Fruit fly (Drosophila melanogaster) whole organism, embryonic: ENCODE measurements around the gene Phb1.
A peak's percentile ranks its signal among the peaks of the same experiment; 100 is the strongest.

Source experiments
- Atf-2 ChIP-seq: fragments of 200-800 bp; sonication (Bioruptor generic); optimal IDR thresholded peaks from 2 replicates; lab custom pipeline; 2016; ENCODE audit warnings: missing biosample characterization, missing genetic modification characterization
- Awh ChIP-seq: fragments of 200-800 bp; sonication (Bioruptor generic); IDR thresholded peaks from 2 replicates; pipeline ENCODE4, ENCODE4 v1.3.6; 2022; ENCODE audit warnings: missing biosample characterization, missing genetic modification characterization
- Bgb ChIP-seq: fragments of 200-800 bp; sonication (Bioruptor generic); IDR thresholded peaks from 2 replicates; pipeline ENCODE4 v1.3.6; 2022; ENCODE audit warnings: missing biosample characterization, missing genetic modification characterization; ENCODE audit not compliant: partially characterized antibody
- CG10431 ChIP-seq: fragments of 200-800 bp; sonication (Bioruptor generic); optimal IDR thresholded peaks from 3 replicates; lab custom pipeline; 2018; ENCODE audit warnings: missing biosample characterization, mild to moderate bottlenecking, missing genetic modification characterization
- CG11504 ChIP-seq: fragments of 200-800 bp; sonication (Bioruptor generic); optimal IDR thresholded peaks from 3 replicates; lab custom pipeline; 2019; ENCODE audit warnings: missing biosample characterization, mild to moderate bottlenecking, missing genetic modification characterization, moderate library complexity
- CG11560 ChIP-seq: fragments of 200-800 bp; sonication (Bioruptor generic); IDR thresholded peaks from 3 replicates; pipeline ENCODE4 v1.3.6; 2022; ENCODE audit warnings: missing biosample characterization, missing genetic modification characterization
- CG1233 ChIP-seq: fragments of 200-800 bp; sonication (Bioruptor generic); optimal IDR thresholded peaks from 4 replicates; lab custom pipeline; 2018; ENCODE audit warnings: missing biosample characterization, mild to moderate bottlenecking, missing genetic modification characterization
- CG13123 ChIP-seq: fragments of 200-800 bp; sonication (Bioruptor generic); optimal IDR thresholded peaks from 2 replicates; lab custom pipeline; 2016; ENCODE audit warnings: missing biosample characterization, missing genetic modification characterization
- CG18764 ChIP-seq: fragments of 200-800 bp; sonication (Bioruptor generic); optimal IDR thresholded peaks from 3 replicates; lab custom pipeline; 2016; ENCODE audit warnings: missing biosample characterization, missing genetic modification characterization
- CG2712 ChIP-seq: fragments of 200-800 bp; optimal IDR thresholded peaks from 3 replicates; lab custom pipeline; 2019; ENCODE audit warnings: missing biosample characterization, mild to moderate bottlenecking, missing genetic modification characterization, moderate library complexity
- CG34376 ChIP-seq: fragments of 200-800 bp; sonication (Bioruptor generic); optimal IDR thresholded peaks from 2 replicates; lab custom pipeline; 2018; ENCODE audit warnings: missing biosample characterization, mild to moderate bottlenecking, missing genetic modification characterization
- CG3838 ChIP-seq: fragments of 200-800 bp; sonication (Bioruptor generic); optimal IDR thresholded peaks from 3 replicates; lab custom pipeline; 2016; ENCODE audit warnings: missing biosample characterization, missing genetic modification characterization
- CG3995 ChIP-seq: fragments of 200-800 bp; sonication (Bioruptor generic); optimal IDR thresholded peaks from 3 replicates; lab custom pipeline; 2016; ENCODE audit warnings: missing biosample characterization, missing genetic modification characterization
- CG4820 ChIP-seq: fragments of 200-800 bp; sonication (Bioruptor generic); optimal IDR thresholded peaks from 3 replicates; lab custom pipeline; 2016; ENCODE audit warnings: missing biosample characterization, missing genetic modification characterization
- CG5180 ChIP-seq: fragments of 200-800 bp; sonication (Bioruptor generic); optimal IDR thresholded peaks from 3 replicates; lab custom pipeline; 2017; ENCODE audit warnings: missing biosample characterization, missing genetic modification characterization, mild to moderate bottlenecking, moderate library complexity, missing genetic modification reagents
- CG8089 ChIP-seq: fragments of 200-800 bp; sonication (Bioruptor generic); optimal IDR thresholded peaks from 3 replicates; lab custom pipeline; 2016; ENCODE audit warnings: missing biosample characterization, missing genetic modification characterization
- Deaf1 ChIP-seq: fragments of 200-800 bp; optimal IDR thresholded peaks from 3 replicates; lab custom pipeline; 2019; ENCODE audit warnings: missing biosample characterization, mild to moderate bottlenecking, missing genetic modification characterization, moderate library complexity
- Ets65A ChIP-seq: fragments of 200-800 bp; sonication (Bioruptor generic); peaks from one replicate; lab custom pipeline; 2016; ENCODE audit warnings: missing biosample characterization, missing genetic modification characterization
- GATAe ChIP-seq: fragments of 200-800 bp; sonication (Bioruptor generic); conservative IDR thresholded peaks from 2 replicates; pipeline ENCODE4 v1.3.6; 2022; ENCODE audit warnings: missing biosample characterization, missing genetic modification characterization
- HLHmδ ChIP-seq: fragments of 200-800 bp; sonication (Bioruptor generic); optimal IDR thresholded peaks from 2 replicates; lab custom pipeline; 2018; ENCODE audit warnings: missing biosample characterization, mild to moderate bottlenecking, missing genetic modification characterization, moderate library complexity
- Hey ChIP-seq: fragments of 200-800 bp; sonication (Bioruptor generic); optimal IDR thresholded peaks from 3 replicates; lab custom pipeline; 2018; ENCODE audit warnings: missing biosample characterization, mild to moderate bottlenecking, missing genetic modification characterization
- Hr39 ChIP-seq: fragments of >200 bp; optimal IDR thresholded peaks from 2 replicates; lab custom pipeline; 2017
- Hr78 ChIP-seq, 2 experiments: fragments of 200-800 bp in 1 of 2; fragments of >200 bp in 1 of 2; sonication (Bioruptor generic) in 1 of 2; optimal IDR thresholded peaks; 2 replicates each; lab custom pipeline; 2017 to 2019; ENCODE audit warnings: missing biosample characterization in 2 of 2, missing genetic modification characterization in 2 of 2, mild to moderate bottlenecking in 1 of 2, moderate library complexity in 1 of 2
- Kr ChIP-seq: fragments of 200-800 bp; sonication (Bioruptor generic); optimal IDR thresholded peaks from 2 replicates; lab custom pipeline; 2017; ENCODE audit warnings: missing biosample characterization, mild to moderate bottlenecking, missing genetic modification characterization
- Med ChIP-seq: fragments of 200-800 bp; sonication (Bioruptor generic); peaks from one replicate; lab custom pipeline; 2016; ENCODE audit warnings: missing biosample characterization, missing genetic modification characterization, mild to moderate bottlenecking, inconsistent platforms, moderate library complexity
- Myb ChIP-seq: fragments of 200-800 bp; sonication (Bioruptor generic); optimal IDR thresholded peaks from 2 replicates; lab custom pipeline; 2016; ENCODE audit warnings: missing biosample characterization, missing genetic modification characterization
- NFAT ChIP-seq: fragments of 200-800 bp; sonication (Bioruptor generic); IDR thresholded peaks from 2 replicates; pipeline ENCODE4 v1.3.6; 2022; ENCODE audit warnings: missing biosample characterization, missing genetic modification characterization
- Opbp ChIP-seq: fragments of 200-800 bp; sonication (Bioruptor generic); IDR thresholded peaks from 3 replicates; pipeline ENCODE4 v1.3.6; 2022; ENCODE audit warnings: missing biosample characterization, missing genetic modification characterization; ENCODE audit not compliant: partially characterized antibody
- PHDP ChIP-seq: fragments of 200-800 bp; sonication (Bioruptor generic); optimal IDR thresholded peaks from 3 replicates; lab custom pipeline; 2018; ENCODE audit warnings: missing biosample characterization, mild to moderate bottlenecking, missing genetic modification characterization, moderate library complexity
- Poxn ChIP-seq: fragments of 200-800 bp; sonication (Bioruptor generic); IDR thresholded peaks from 2 replicates; pipeline ENCODE4 v1.3.6; 2022; ENCODE audit warnings: missing biosample characterization, missing genetic modification characterization
- cas ChIP-seq: fragments of 200-800 bp; sonication (Bioruptor generic); IDR thresholded peaks from 2 replicates; pipeline ENCODE4 v1.3.6; 2022; ENCODE audit warnings: missing biosample characterization, missing genetic modification characterization
- dm ChIP-seq: fragments of 200-800 bp; sonication (Bioruptor generic); optimal IDR thresholded peaks from 3 replicates; lab custom pipeline; 2016; ENCODE audit warnings: missing biosample characterization, missing genetic modification characterization
- dmrt11E ChIP-seq: fragments of 200-800 bp; sonication (Bioruptor generic); optimal IDR thresholded peaks from 3 replicates; lab custom pipeline; 2018; ENCODE audit warnings: missing biosample characterization, mild to moderate bottlenecking, missing genetic modification characterization, moderate library complexity
- eve ChIP-seq, 2 experiments: fragments of >200 bp; optimal IDR thresholded peaks; 2 replicates each; lab custom pipeline; 2017; ENCODE audit warnings: missing biosample characterization in 2 of 2, missing genetic modification characterization in 2 of 2
- grn ChIP-seq: fragments of 200-800 bp; sonication (Bioruptor generic); optimal IDR thresholded peaks from 3 replicates; lab custom pipeline; 2017; ENCODE audit warnings: missing biosample characterization, missing genetic modification characterization
- inv ChIP-seq: fragments of 200-800 bp; sonication (Bioruptor generic); IDR thresholded peaks from 2 replicates; pipeline ENCODE4 v1.3.6; 2022; ENCODE audit warnings: missing biosample characterization, missing genetic modification characterization; ENCODE audit not compliant: partially characterized antibody
- jumu ChIP-seq: fragments of 200-800 bp; sonication (Bioruptor generic); optimal IDR thresholded peaks from 3 replicates; lab custom pipeline; 2016; ENCODE audit warnings: missing biosample characterization, missing genetic modification characterization
- ken ChIP-seq: fragments of 200-800 bp; sonication (Bioruptor generic); IDR thresholded peaks from 3 replicates; pipeline ENCODE4 v1.3.6; 2022; ENCODE audit warnings: missing biosample characterization, missing genetic modification characterization
- lbe ChIP-seq: fragments of 200-800 bp; sonication (Bioruptor generic); optimal IDR thresholded peaks from 2 replicates; lab custom pipeline; 2016; ENCODE audit warnings: missing biosample characterization, mild to moderate bottlenecking, missing genetic modification characterization
- luna ChIP-seq: fragments of 200-800 bp; sonication (Bioruptor generic); optimal IDR thresholded peaks from 2 replicates; lab custom pipeline; 2016; ENCODE audit warnings: missing biosample characterization, missing genetic modification characterization
- sd ChIP-seq: fragments of 200-800 bp; sonication (Bioruptor generic); optimal IDR thresholded peaks from 3 replicates; lab custom pipeline; 2018; ENCODE audit warnings: missing biosample characterization, mild to moderate bottlenecking, missing genetic modification characterization, moderate library complexity
- sens-2 ChIP-seq: fragments of 200-800 bp; sonication (Bioruptor generic); IDR thresholded peaks from 2 replicates; pipeline ENCODE4 v1.3.6; 2022; ENCODE audit warnings: missing biosample characterization, missing genetic modification characterization
- slbo ChIP-seq: fragments of 200-800 bp; sonication (Bioruptor generic); IDR thresholded peaks from 2 replicates; pipeline ENCODE4 v1.3.6; 2022; ENCODE audit warnings: missing biosample characterization, missing genetic modification characterization
- so ChIP-seq: fragments of 200-800 bp; sonication (Bioruptor generic); IDR thresholded peaks from 3 replicates; pipeline ENCODE4 v1.3.6; 2022; ENCODE audit warnings: missing biosample characterization, missing genetic modification characterization
- sob ChIP-seq: fragments of 200-800 bp; sonication (Bioruptor generic); IDR thresholded peaks from 2 replicates; pipeline ENCODE4 v1.3.6; 2022; ENCODE audit warnings: missing biosample characterization, missing genetic modification characterization
- sqz ChIP-seq: fragments of 200-800 bp; sonication (Bioruptor generic); optimal IDR thresholded peaks from 3 replicates; lab custom pipeline; 2018; ENCODE audit warnings: missing biosample characterization, mild to moderate bottlenecking, missing genetic modification characterization
- ssp ChIP-seq: fragments of 200-800 bp; sonication (Bioruptor generic); IDR thresholded peaks from 2 replicates; pipeline ENCODE4 v1.3.6; 2022; ENCODE audit warnings: missing biosample characterization, missing genetic modification characterization
- tap ChIP-seq: fragments of 200-800 bp; optimal IDR thresholded peaks from 3 replicates; lab custom pipeline; 2019; ENCODE audit warnings: missing biosample characterization, mild to moderate bottlenecking, missing genetic modification characterization, moderate library complexity
- usp ChIP-seq: fragments of >200 bp; optimal IDR thresholded peaks from 2 replicates; lab custom pipeline; 2017; ENCODE audit warnings: missing biosample characterization, missing genetic modification characterization

Phb1 gene

dm6 chr2L:19106235-19106634 is 17.4 kb downstream of the Phb1 start (continued):
- TF ChIP-seq inv (GFP tag; lab: Robert Waterston, UW) (no peak), CG18764 (GFP tag; lab: Kevin White, UChicago) (no peak), CG3838 (GFP tag; lab: Kevin White, UChicago) (no peak), CG10431 (no peak), Kr (GFP tag; lab: Kevin White, UChicago) (no peak), sd (tag; lab: Kevin White, UChicago) (no peak), slbo (GFP tag; lab: Robert Waterston, UW) (no peak), CG13123 (GFP tag; lab: Kevin White, UChicago) (no peak), NFAT (GFP tag; lab: Robert Waterston, UW) (no peak), CG5180 (GFP tag; lab: Kevin White, UChicago) (no peak), grn (GFP tag; lab: Kevin White, UChicago) (peak; percentile 76), Myb (no peak), CG34376 (GFP tag; lab: Kevin White, UChicago) (no peak), CG3995 (GFP tag; lab: Kevin White, UChicago) (no peak), sob (GFP tag; lab: Robert Waterston, UW) (no peak), CG4820 (GFP tag; lab: Kevin White, UChicago) (no peak), Awh (GFP tag; lab: Robert Waterston, UW) (no peak), Deaf1 (tag; lab: Kevin White, UChicago) (peak; percentile 84), Atf-2 (GFP tag; lab: Kevin White, UChicago) (no peak), GATAe (GFP tag; lab: Robert Waterston, UW) (no peak), CG11504 (tag; lab: Kevin White, UChicago) (no peak), luna (GFP tag; lab: Kevin White, UChicago) (no peak)
- TF ChIP-seq, all 482 proteins: peak for 8

- TF ChIP-seq CG5180 (GFP tag; lab: Kevin White, UChicago), result no peak
- peak; percentile 92 for TF ChIP-seq Hey (tag; lab: Kevin White, UChicago)
- peak; percentile 1 for TF ChIP-seq Hr39 (lab: Kevin White, UChicago)
- peak; percentile 24 for TF ChIP-seq Ets65A (GFP tag; lab: Kevin White, UChicago)
- TF ChIP-seq cas (GFP tag; lab: Robert Waterston, UW), result no peak
These were observed 19.3 kb downstream of the Phb1 start for dm6 chr2L:19104383-19104782.

- no peak for TF ChIP-seq Bgb
- no peak for TF ChIP-seq so
- no peak for TF ChIP-seq CG2712 (tag; lab: Kevin White, UChicago)
- no peak for TF ChIP-seq PHDP (tag; lab: Kevin White, UChicago)
- no peak for TF ChIP-seq sqz (GFP tag; lab: Kevin White, UChicago)
- TF ChIP-seq Med (GFP tag; lab: Kevin White, UChicago), result peak; percentile 34
- no peak for TF ChIP-seq sens-2
- TF ChIP-seq lbe (GFP tag; lab: Kevin White, UChicago), result no peak
- no peak for TF ChIP-seq Opbp (GFP tag; lab: Robert Waterston, UW)
- TF ChIP-seq Poxn, result no peak
- TF ChIP-seq Hr78 (GFP tag; optimal IDR thresholded peaks at IDR 0.05; lab: Kevin White, UChicago), result no peak
- no peak for TF ChIP-seq usp
- TF ChIP-seq tap, result no peak
- TF ChIP-seq CG1233 (GFP tag; lab: Kevin White, UChicago), result no peak
- TF ChIP-seq jumu (GFP tag; lab: Kevin White, UChicago), result no peak
- no peak for TF ChIP-seq ken (GFP tag; lab: Robert Waterston, UW)
- TF ChIP-seq eve (GFP tag; optimal IDR thresholded peaks at IDR 0.05; lab: Kevin White, UChicago), result no peak
- TF ChIP-seq dmrt11E (tag; lab: Kevin White, UChicago), result no peak
- TF ChIP-seq ssp, result no peak
- TF ChIP-seq CG8089 (GFP tag; lab: Kevin White, UChicago), result no peak
- TF ChIP-seq CG11560 (tag; lab: Robert Waterston, UW), result no peak
- no peak for TF ChIP-seq dm
- no peak for TF ChIP-seq HLHmδ (GFP tag; lab: Kevin White, UChicago)
These were observed 20.3 kb downstream of the Phb1 start for dm6 chr2L:19103176-19103921.
